Worm (Caenorhabditis elegans) whole organism, dauer: ENCODE data around the gene gcy-4.

Source experiments
- unc-62 ChIP-seq: sonication (generic microtip); optimal IDR thresholded peaks from 2 replicates; lab custom pipeline; 2017; ENCODE audit warnings: missing biosample characterization, missing genetic modification reagents, missing genetic modification characterization

The gcy-4 gene

DNA sequence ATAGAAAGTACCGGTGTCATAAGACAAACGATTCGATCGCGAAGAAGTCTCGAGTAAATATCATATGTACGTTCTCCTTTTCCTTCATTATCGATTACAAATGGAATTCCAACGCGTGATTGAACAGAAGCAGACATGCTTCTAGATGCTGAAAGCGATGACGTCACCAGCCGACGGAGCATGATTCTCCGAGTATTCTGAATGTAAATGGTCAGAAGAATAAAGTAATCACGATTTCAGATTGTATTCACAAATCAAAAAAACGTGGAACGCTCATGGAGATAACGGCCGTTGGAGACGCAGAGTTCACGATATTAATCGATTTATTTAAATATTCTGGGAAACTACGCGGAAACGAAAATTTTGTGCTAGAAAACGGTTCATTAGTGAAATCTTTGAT, 6.0 kb downstream of the gcy-4 start, which contains the start of gene clpp-1:
Gene clpp-1 (minus strand): TSS at position 197 of the 400 bp plus-strand sequence.
- TF ChIP-seq unc-62 (GFP tag; lab: Kevin White, UChicago), result no peak

DNA sequence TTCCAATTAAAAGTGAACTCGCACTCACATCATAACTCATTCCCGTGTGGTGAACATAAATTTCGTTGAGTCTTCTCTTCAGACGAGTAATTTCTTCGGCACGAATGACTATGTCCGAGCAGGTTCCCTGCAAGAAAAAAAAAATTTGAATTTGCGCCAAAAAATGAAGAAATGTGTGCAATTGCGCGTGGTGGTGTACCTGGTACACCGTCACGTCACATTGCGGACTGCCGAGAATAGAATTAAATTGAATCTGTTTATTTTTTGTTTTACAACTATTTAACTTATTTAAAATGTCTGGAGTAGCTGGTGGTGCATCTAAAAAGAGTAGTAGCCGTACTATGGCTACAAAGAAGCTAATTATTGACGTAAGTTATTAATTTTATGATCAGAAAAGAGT, 7.7 kb downstream of the gcy-4 start, which contains the start of gene mdt-22:
Gene mdt-22 (plus strand): TSS at position 263 of the 400 bp plus-strand sequence.
- TF ChIP-seq unc-62 (GFP tag; lab: Kevin White, UChicago), result no peak

DNA sequence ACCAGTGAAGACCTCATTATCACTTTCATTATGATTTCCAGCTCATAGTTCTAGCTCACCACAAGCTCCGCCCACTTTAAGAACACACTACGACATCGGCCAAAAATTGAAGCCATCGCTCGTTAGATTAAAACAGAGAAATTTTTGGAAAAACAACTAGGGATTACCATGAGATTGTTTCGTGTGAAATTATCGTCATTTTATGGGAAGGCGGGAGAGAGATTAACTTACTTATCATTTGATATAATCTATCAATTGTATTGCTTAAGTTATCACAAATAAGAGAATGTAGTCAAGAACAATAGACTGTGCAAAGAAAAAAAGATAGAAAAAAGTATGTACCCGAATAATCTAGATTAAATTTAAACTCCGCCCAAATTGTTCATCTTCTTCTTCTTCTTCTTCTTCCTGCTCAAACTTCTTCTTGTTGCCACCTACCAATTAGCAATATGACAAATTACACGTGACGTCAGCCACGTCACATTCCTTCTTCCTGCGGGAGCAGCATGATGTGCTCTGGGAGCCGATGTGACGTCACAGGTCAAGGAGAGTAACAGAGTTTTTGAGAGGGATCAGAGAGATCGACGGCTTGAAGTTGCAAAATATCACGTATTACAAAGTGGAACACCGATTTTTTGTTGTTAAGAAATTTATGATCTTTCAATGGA, 8.4 kb downstream of the gcy-4 start, which contains the start of gene nep-26:
Gene nep-26 (minus strand): TSS at position 51 of the 668 bp plus-strand sequence.
- no peak for TF ChIP-seq unc-62 (GFP tag; lab: Kevin White, UChicago)

DNA sequence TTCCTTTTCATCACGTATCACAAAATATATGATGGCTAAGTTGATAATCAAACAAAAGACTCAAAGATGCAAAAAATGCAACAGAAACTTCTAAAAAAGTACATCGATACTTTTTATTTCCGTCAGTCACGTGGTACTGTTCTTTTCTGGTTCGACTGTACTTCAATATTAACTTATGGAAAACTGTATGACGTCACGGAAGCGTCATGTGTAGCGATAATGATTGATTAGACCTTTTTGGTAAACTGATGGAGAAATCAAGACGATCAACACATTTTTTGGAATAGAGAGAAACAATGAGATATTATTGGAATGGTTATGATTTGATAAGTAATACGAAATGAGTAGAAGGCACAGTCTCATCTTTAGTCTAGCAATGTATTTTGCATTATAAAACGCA, 14.4 kb downstream of the gcy-4 start:
- no peak for TF ChIP-seq unc-62 (GFP tag; lab: Kevin White, UChicago)

DNA sequence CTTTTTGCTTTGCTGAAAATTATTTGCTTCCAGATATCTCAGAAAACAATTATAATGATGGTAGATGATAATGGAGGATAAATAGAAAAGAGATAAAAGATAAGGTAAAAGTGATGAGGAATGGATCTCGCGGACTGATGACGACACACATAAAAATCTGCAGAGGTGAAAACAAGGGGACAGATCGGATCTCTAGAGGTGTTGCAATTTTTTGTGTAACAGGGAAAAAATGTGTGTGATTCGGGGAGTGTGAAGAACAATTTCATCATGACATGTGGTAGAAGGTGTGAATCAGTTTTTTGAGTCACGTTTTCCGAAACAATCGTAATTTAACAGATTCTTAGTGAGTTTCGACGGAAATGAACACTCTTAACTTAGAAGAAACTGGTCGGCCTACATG, 19.7 kb downstream of the gcy-4 start:
- TF ChIP-seq unc-62 (GFP tag; lab: Kevin White, UChicago), result no peak

DNA sequence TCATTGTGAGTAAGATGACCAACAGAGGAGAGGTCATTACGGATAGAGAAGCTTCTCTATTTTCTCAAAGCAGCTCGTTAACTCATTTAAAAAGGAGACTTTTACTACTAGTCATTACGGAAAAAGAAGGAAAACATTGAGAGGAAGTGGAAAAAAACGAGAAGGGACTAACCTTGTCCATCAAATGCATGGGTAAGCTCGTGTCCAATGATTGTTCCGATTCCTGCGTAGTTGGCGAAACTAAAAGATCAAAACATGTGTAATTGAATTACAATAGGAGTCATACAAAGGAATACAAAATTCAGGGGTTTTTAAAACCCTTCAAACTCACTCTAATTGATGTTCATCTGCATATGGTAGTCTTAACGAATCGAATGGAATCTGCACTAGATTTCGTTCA, 23.6 kb downstream of the gcy-4 start:
- no peak for TF ChIP-seq unc-62 (GFP tag; lab: Kevin White, UChicago)

DNA sequence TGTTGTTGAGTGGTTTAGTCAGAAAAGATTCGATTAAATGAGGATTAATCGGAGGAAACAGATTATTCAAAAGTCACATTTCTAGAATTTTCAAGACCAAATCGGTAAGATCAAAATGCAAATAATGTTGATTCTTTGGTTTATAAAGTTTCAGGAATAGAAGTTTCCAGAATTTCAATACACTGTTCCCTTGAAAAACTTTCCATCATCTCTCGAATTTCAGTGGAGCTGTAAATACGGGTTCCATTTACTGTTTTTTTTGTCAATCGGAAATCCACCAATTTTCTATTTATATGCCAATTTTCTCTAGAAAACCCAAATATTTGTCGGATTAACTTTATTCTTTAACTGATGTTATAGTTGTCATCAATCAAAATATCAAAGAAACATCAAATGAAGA, 25.5 kb downstream of the gcy-4 start:
- no peak for TF ChIP-seq unc-62 (GFP tag; lab: Kevin White, UChicago)

DNA sequence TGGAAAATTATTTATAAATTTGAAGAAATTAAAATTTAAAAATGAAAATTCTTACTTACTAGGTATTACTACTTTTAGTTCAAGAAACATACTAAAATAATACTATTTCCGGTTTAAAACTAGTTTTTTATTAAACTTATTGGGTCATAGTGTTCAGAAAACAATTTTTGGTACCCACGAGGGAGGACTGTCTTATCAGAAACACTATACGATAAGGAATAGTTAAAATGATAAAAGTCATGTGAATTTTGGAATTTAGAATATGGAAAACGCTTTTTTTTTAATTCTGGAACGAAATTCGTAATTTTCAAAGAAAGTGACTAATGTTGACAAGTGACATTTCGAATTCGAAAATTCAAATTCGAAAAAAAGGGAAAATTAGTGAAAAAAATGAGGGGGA, 27.0 kb downstream of the gcy-4 start:
- no peak for TF ChIP-seq unc-62 (GFP tag; lab: Kevin White, UChicago)

DNA sequence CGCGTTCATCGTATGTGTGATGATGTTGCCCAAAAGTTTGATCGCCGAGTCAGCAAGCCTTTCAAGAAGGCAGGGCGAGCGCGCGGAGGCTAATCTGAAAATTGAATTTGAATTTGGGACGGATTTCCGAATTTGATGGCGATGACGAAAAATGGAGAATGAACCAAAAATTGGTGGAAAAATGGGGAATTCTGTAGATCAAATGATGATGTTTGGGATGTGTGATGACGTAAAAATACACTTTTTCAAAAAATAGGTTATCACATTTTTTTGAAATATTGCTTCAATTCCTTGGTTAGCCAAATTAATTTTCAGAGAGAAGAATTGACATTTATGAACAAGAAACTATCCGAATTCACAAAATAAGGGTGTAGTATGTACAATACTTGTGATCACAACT, 29.1 kb downstream of the gcy-4 start, which contains the start of gene ZK971.1:
Gene ZK971.1 (minus strand): TSS at position 101 of the 400 bp plus-strand sequence.
- no peak for TF ChIP-seq unc-62 (GFP tag; lab: Kevin White, UChicago)

DNA sequence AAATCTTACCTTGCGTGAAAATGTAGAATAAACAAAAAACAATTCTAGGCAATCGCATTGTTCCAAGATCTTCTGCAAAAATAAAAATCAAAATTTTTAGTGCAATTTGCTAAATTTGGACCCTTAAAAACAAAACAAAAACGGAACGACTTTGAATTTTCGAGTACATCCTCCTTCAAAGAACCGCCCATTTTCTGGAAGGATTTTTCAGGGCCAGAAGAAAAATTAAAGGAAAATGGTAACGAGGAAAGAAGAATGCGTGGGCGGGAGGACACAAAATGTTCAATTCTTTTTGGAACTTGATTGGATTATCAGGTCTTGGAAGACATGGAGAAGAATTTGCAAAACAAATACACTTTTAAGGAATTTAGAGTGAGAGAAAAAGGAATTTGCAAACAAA, 37.5 kb downstream of the gcy-4 start, which contains the start of gene F54B3.4:
Gene F54B3.4 (minus strand): TSS at position 101 of the 400 bp plus-strand sequence.
- TF ChIP-seq unc-62 (GFP tag; lab: Kevin White, UChicago), result no peak

DNA sequence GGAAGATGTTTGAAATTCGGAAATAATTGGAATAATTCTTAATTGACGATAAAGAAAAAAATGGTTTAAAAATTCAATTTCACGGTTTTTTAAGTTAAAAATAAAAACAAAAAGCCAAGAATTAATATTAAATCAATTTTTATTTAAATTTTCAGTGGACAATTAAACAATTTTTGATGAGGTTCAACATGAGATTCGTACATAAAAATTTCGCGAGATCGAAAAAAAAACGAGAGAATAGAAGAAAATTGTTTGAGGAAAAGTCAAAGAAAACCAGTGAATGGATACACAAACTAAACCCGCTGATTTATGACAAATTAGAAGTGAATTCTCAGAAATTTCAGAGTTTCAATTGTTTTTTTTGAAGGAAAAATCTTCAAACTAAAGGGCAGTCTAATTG, 38.6 kb downstream of the gcy-4 start, which contains the start of gene F54B3.2:
Gene F54B3.2 (minus strand): TSS at position 101 of the 400 bp plus-strand sequence.
- no peak for TF ChIP-seq unc-62 (GFP tag; lab: Kevin White, UChicago)

DNA sequence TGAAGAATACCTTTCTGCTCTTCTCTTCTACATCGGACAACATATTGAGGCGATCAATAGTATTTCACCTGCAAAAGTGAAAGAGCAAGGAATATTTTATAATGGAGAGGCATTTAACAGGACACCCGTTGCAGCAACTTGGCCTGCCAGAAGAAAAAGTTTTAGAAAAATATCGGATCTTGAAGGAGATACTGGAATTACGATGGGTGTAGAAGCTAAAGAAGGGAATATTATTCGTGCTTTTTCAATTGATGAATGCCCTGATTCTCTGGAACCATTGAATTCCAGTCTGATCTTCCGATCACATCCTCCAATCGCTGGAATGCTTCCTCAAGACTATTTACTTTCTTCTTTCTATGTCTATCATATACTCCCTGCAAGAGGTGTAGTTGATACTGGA, 47.4 kb downstream of the gcy-4 start:
- no peak for TF ChIP-seq unc-62 (GFP tag; lab: Kevin White, UChicago)
